Fruit fly (Drosophila melanogaster) whole organism, prepupa: ENCODE data around the gene pbl.

ENCODE experiments used
- CG11902 ChIP-seq: fragments of 200-800 bp; sonication (Bioruptor generic); optimal IDR thresholded peaks from 3 replicates; lab custom pipeline; 2016; ENCODE audit warnings: missing biosample characterization, missing genetic modification characterization
- CG8119 ChIP-seq: fragments of 200-800 bp; sonication (Bioruptor generic); IDR thresholded peaks from 3 replicates; pipeline ENCODE4 v1.3.6; 2022; ENCODE audit warnings: missing biosample characterization, missing genetic modification characterization
- dac ChIP-seq: fragments of 200-800 bp; sonication (Bioruptor generic); optimal IDR thresholded peaks from 2 replicates; lab custom pipeline; 2017; ENCODE audit warnings: missing biosample characterization, mild to moderate bottlenecking, missing genetic modification characterization
- fd59A ChIP-seq: fragments of 200-800 bp; sonication (Bioruptor generic); optimal IDR thresholded peaks from 2 replicates; lab custom pipeline; 2017; ENCODE audit warnings: missing biosample characterization, mild to moderate bottlenecking, missing genetic modification characterization, missing genetic modification reagents
- fd85E ChIP-seq: fragments of 200-800 bp; sonication (Bioruptor generic); optimal IDR thresholded peaks from 3 replicates; lab custom pipeline; 2016; ENCODE audit warnings: missing biosample characterization, missing genetic modification characterization

DNA sequence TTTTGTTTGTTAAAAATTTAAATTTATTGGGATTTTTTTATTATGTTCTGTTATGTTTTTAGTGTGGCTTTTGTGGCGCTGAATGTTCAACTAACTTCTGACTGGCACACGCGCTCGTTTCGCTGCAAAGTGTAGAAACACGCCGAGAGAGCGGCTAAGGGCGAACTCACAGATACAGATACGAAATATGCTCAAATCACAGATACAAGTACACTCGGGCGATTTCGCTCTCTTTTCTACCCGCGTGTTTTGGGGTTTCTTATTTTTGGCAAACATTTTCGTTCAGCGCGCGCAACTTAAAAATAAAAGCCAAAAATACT lies 56.3 kb downstream of the pbl start:
- no peak for TF ChIP-seq fd85E
- TF ChIP-seq fd59A (GFP tag; lab: Kevin White, UChicago): no peak
- no peak for TF ChIP-seq dac (GFP tag; lab: Kevin White, UChicago)
- TF ChIP-seq CG8119 (GFP tag; lab: Robert Waterston, UW): no peak
- no peak for TF ChIP-seq CG11902 (GFP tag; lab: Kevin White, UChicago)
